Fruit fly (Drosophila melanogaster) whole organism, prepupa: ENCODE data around the gene CG31697.

Source experiments
- Blimp-1 ChIP-seq: fragments of 200-800 bp; sonication (Bioruptor generic); optimal IDR thresholded peaks from 3 replicates; lab custom pipeline; 2017; ENCODE audit warnings: missing biosample characterization, missing genetic modification characterization, mild to moderate bottlenecking, moderate library complexity, missing genetic modification reagents
- CG10631 ChIP-seq: fragments of 200-800 bp; sonication (Bioruptor generic); optimal IDR thresholded peaks from 2 replicates; lab custom pipeline; 2016; ENCODE audit warnings: missing biosample characterization, missing genetic modification characterization
- CG10669 ChIP-seq: fragments of 200-800 bp; sonication (Bioruptor generic); optimal IDR thresholded peaks from 3 replicates; lab custom pipeline; 2018; ENCODE audit warnings: missing biosample characterization, mild to moderate bottlenecking, missing genetic modification characterization, moderate library complexity
- CG11294 ChIP-seq: fragments of 200-800 bp; sonication (Bioruptor generic); IDR thresholded peaks from 2 replicates; pipeline ENCODE4 v1.3.6; 2022; ENCODE audit warnings: missing biosample characterization, missing genetic modification characterization
- CG11902 ChIP-seq: fragments of 200-800 bp; sonication (Bioruptor generic); optimal IDR thresholded peaks from 3 replicates; lab custom pipeline; 2016; ENCODE audit warnings: missing biosample characterization, missing genetic modification characterization
- CG15336 ChIP-seq: fragments of 200-800 bp; sonication (Bioruptor generic); IDR thresholded peaks from 2 replicates; pipeline ENCODE4 v1.3.6; 2022; ENCODE audit warnings: missing biosample characterization, missing genetic modification characterization
- CG16779 ChIP-seq: fragments of 200-800 bp; sonication (Bioruptor generic); optimal IDR thresholded peaks from 3 replicates; lab custom pipeline; 2017; ENCODE audit warnings: missing biosample characterization, mild to moderate bottlenecking, missing genetic modification characterization
- CG3032 ChIP-seq: fragments of 200-800 bp; optimal IDR thresholded peaks from 2 replicates; lab custom pipeline; 2019; ENCODE audit warnings: missing biosample characterization, mild to moderate bottlenecking, missing genetic modification characterization, moderate library complexity
- CG31627 ChIP-seq: fragments of 200-800 bp; sonication (Bioruptor generic); optimal IDR thresholded peaks from 3 replicates; lab custom pipeline; 2016; ENCODE audit warnings: missing biosample characterization, missing genetic modification characterization
- CG32006 ChIP-seq: fragments of 200-800 bp; sonication (Bioruptor generic); optimal IDR thresholded peaks from 3 replicates; lab custom pipeline; 2017; ENCODE audit warnings: missing biosample characterization, mild to moderate bottlenecking, missing genetic modification characterization
- CG34406 ChIP-seq: fragments of 200-800 bp; sonication (Bioruptor generic); optimal IDR thresholded peaks from 3 replicates; lab custom pipeline; 2016; ENCODE audit warnings: missing biosample characterization, missing genetic modification characterization
- CG3919 ChIP-seq: fragments of 200-800 bp; sonication (Bioruptor generic); optimal IDR thresholded peaks from 3 replicates; lab custom pipeline; 2016; ENCODE audit warnings: missing biosample characterization, missing genetic modification characterization
- CG4318 ChIP-seq: fragments of 200-800 bp; sonication (Bioruptor generic); optimal IDR thresholded peaks from 3 replicates; lab custom pipeline; 2017; ENCODE audit warnings: missing biosample characterization, mild to moderate bottlenecking, missing genetic modification characterization
- CG6163 ChIP-seq: fragments of 200-800 bp; sonication (Bioruptor generic); IDR thresholded peaks from 3 replicates; pipeline ENCODE4 v1.3.6; 2022; ENCODE audit warnings: missing biosample characterization, missing genetic modification characterization
- CG6276 ChIP-seq: fragments of 200-800 bp; sonication (Bioruptor generic); optimal IDR thresholded peaks from 2 replicates; lab custom pipeline; 2017; ENCODE audit warnings: missing biosample characterization, mild to moderate bottlenecking, missing genetic modification characterization
- CG6792 ChIP-seq: fragments of 200-800 bp; sonication (Bioruptor generic); optimal IDR thresholded peaks from 3 replicates; lab custom pipeline; 2016; ENCODE audit warnings: missing biosample characterization, missing genetic modification characterization
- CG7368 ChIP-seq: fragments of 200-800 bp; sonication (Bioruptor generic); optimal IDR thresholded peaks from 3 replicates; lab custom pipeline; 2016; ENCODE audit warnings: missing biosample characterization, missing genetic modification characterization
- CG8319 ChIP-seq: fragments of 200-800 bp; sonication (Bioruptor generic); optimal IDR thresholded peaks from 3 replicates; lab custom pipeline; 2016; ENCODE audit warnings: missing biosample characterization, missing genetic modification characterization
- CG8632 ChIP-seq: fragments of 200-800 bp; sonication (Bioruptor generic); optimal IDR thresholded peaks from 3 replicates; lab custom pipeline; 2016; ENCODE audit warnings: missing biosample characterization, missing genetic modification characterization
- Eip75B ChIP-seq: fragments of 200-800 bp; sonication (Bioruptor generic); optimal IDR thresholded peaks from 3 replicates; lab custom pipeline; 2016; ENCODE audit warnings: missing biosample characterization, missing genetic modification characterization
- Eip78C ChIP-seq: fragments of 200-800 bp; sonication (Bioruptor generic); peaks from one replicate; lab custom pipeline; 2016; ENCODE audit warnings: missing biosample characterization, missing genetic modification characterization
- Eip93F ChIP-seq: fragments of 200-800 bp; sonication (Bioruptor generic); optimal IDR thresholded peaks from 2 replicates; lab custom pipeline; 2016; ENCODE audit warnings: missing biosample characterization, mild to moderate bottlenecking, missing genetic modification characterization
- Gug ChIP-seq: fragments of 200-800 bp; sonication (Bioruptor generic); IDR thresholded peaks from 2 replicates; pipeline ENCODE4 v1.3.6; 2022; ENCODE audit warnings: missing biosample characterization, missing genetic modification characterization
- Hr38 ChIP-seq: sonication (Bioruptor generic); optimal IDR thresholded peaks from 2 replicates; lab custom pipeline; 2016; ENCODE audit warnings: missing biosample characterization, missing genetic modification characterization
- Hr39 ChIP-seq: fragments of 200-800 bp; sonication (Bioruptor generic); optimal IDR thresholded peaks from 2 replicates; lab custom pipeline; 2016; ENCODE audit warnings: missing biosample characterization, missing genetic modification characterization
- Hr4 ChIP-seq: fragments of 200-800 bp; sonication (Bioruptor generic); optimal IDR thresholded peaks from 3 replicates; lab custom pipeline; 2016; ENCODE audit warnings: missing biosample characterization, missing genetic modification characterization
- Lpt ChIP-seq: fragments of 200-800 bp; sonication (Bioruptor generic); optimal IDR thresholded peaks from 3 replicates; lab custom pipeline; 2016; ENCODE audit warnings: missing biosample characterization, missing genetic modification characterization
- OdsH ChIP-seq: fragments of 200-800 bp; sonication (Bioruptor generic); optimal IDR thresholded peaks from 3 replicates; lab custom pipeline; 2016; ENCODE audit warnings: missing biosample characterization, missing genetic modification characterization
- Smox ChIP-seq: fragments of 200-800 bp; sonication (Bioruptor generic); optimal IDR thresholded peaks from 3 replicates; lab custom pipeline; 2016; ENCODE audit warnings: missing biosample characterization, missing genetic modification characterization
- Sox102F ChIP-seq: fragments of 200-800 bp; sonication (Bioruptor generic); optimal IDR thresholded peaks from 2 replicates; lab custom pipeline; 2016; ENCODE audit warnings: missing biosample characterization, mild to moderate bottlenecking, missing genetic modification characterization
- Sox14 ChIP-seq: fragments of 200-800 bp; sonication (Bioruptor generic); optimal IDR thresholded peaks from 3 replicates; lab custom pipeline; 2016; ENCODE audit warnings: missing biosample characterization, missing genetic modification characterization
- Sox15 ChIP-seq: fragments of 200-800 bp; sonication (Bioruptor generic); optimal IDR thresholded peaks from 3 replicates; lab custom pipeline; 2016; ENCODE audit warnings: missing biosample characterization, missing genetic modification characterization
- achi ChIP-seq: fragments of 200-800 bp; sonication (Bioruptor generic); optimal IDR thresholded peaks from 3 replicates; lab custom pipeline; 2016; ENCODE audit warnings: missing biosample characterization, missing genetic modification characterization
- acj6 ChIP-seq: fragments of 200-800 bp; sonication (Bioruptor generic); optimal IDR thresholded peaks from 3 replicates; lab custom pipeline; 2016; ENCODE audit warnings: missing biosample characterization, missing genetic modification characterization
- cyc ChIP-seq: fragments of 200-800 bp; sonication (Bioruptor generic); optimal IDR thresholded peaks from 3 replicates; lab custom pipeline; 2016; ENCODE audit warnings: missing biosample characterization, missing genetic modification characterization
- dac ChIP-seq: fragments of 200-800 bp; sonication (Bioruptor generic); optimal IDR thresholded peaks from 2 replicates; lab custom pipeline; 2017; ENCODE audit warnings: missing biosample characterization, mild to moderate bottlenecking, missing genetic modification characterization
- dsx ChIP-seq: fragments of 200-800 bp; optimal IDR thresholded peaks from 3 replicates; lab custom pipeline; 2019; ENCODE audit warnings: missing biosample characterization, mild to moderate bottlenecking, missing genetic modification characterization, moderate library complexity; ENCODE audit not compliant: poor library complexity, severe bottlenecking
- eg ChIP-seq: fragments of 200-800 bp; sonication (Bioruptor generic); IDR thresholded peaks from 3 replicates; pipeline ENCODE4 v1.3.6; 2022; ENCODE audit warnings: missing biosample characterization, missing genetic modification characterization
- esn ChIP-seq: fragments of 200-800 bp; sonication (Bioruptor generic); optimal IDR thresholded peaks from 2 replicates; lab custom pipeline; 2016; ENCODE audit warnings: missing biosample characterization, mild to moderate bottlenecking, missing genetic modification characterization, moderate library complexity
- fd85E ChIP-seq: fragments of 200-800 bp; sonication (Bioruptor generic); optimal IDR thresholded peaks from 3 replicates; lab custom pipeline; 2016; ENCODE audit warnings: missing biosample characterization, missing genetic modification characterization
- fkh ChIP-seq: fragments of 200-800 bp; sonication (Bioruptor generic); optimal IDR thresholded peaks from 3 replicates; lab custom pipeline; 2017; ENCODE audit warnings: missing biosample characterization, mild to moderate bottlenecking, missing genetic modification characterization, moderate library complexity
- lz ChIP-seq: fragments of 200-800 bp; sonication (Bioruptor generic); optimal IDR thresholded peaks from 3 replicates; lab custom pipeline; 2016; ENCODE audit warnings: missing biosample characterization, missing genetic modification characterization
- net ChIP-seq: fragments of 200-800 bp; sonication (Bioruptor generic); optimal IDR thresholded peaks from 3 replicates; lab custom pipeline; 2016; ENCODE audit warnings: missing biosample characterization, missing genetic modification characterization
- svp ChIP-seq: fragments of 200-800 bp; sonication (Bioruptor generic); peaks from one replicate; lab custom pipeline; 2016; ENCODE audit warnings: missing biosample characterization, missing genetic modification characterization
- vri ChIP-seq: fragments of 200-800 bp; sonication (Bioruptor generic); optimal IDR thresholded peaks from 3 replicates; lab custom pipeline; 2016; ENCODE audit warnings: missing biosample characterization, mild to moderate bottlenecking, missing genetic modification characterization

The CG31697 gene

DNA sequence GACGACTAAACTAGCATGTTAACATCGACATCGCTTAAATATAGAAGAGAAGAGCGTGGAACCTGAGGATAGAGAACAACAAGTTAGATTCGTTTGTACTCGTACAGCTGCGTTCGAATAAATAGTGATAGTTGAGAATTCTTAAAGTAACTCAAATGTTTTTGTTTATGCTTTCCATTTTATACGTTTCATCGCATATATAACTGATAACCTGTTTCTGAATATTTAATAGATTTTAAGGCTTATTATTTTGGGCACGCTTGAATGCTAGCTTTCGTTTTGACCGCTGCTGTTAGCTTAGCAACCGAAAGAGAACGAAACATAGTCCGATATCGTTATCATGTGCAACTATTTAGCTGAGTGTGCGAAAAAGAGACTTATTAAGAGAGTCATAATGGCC lies 6.9 kb upstream of the CG31697 start (continued):
- peak; percentile 77 for TF ChIP-seq lz (GFP tag; lab: Kevin White, UChicago)
- TF ChIP-seq fkh (GFP tag; lab: Kevin White, UChicago) = peak; percentile 76
- TF ChIP-seq net (GFP tag; lab: Kevin White, UChicago) = peak; percentile 97
- peak; percentile 74 for TF ChIP-seq Sox15 (GFP tag; lab: Kevin White, UChicago)
- peak; percentile 99 for TF ChIP-seq Gug (GFP tag; lab: Robert Waterston, UW)
- TF ChIP-seq CG3919 (GFP tag; lab: Kevin White, UChicago) = peak; percentile 97
- TF ChIP-seq Eip78C (GFP tag; lab: Kevin White, UChicago) = peak; percentile 99
- peak; percentile 97 for TF ChIP-seq OdsH (GFP tag; lab: Kevin White, UChicago)
- peak; percentile 91 for TF ChIP-seq CG6792 (GFP tag; lab: Kevin White, UChicago)
- TF ChIP-seq CG16779 (tag; lab: Kevin White, UChicago) = peak; percentile 97
- peak; percentile 93 for TF ChIP-seq CG3032 (tag; lab: Kevin White, UChicago)
- peak; percentile 85 for TF ChIP-seq CG8319 (GFP tag; lab: Kevin White, UChicago)
- peak; percentile 94 for TF ChIP-seq CG10669 (GFP tag; lab: Kevin White, UChicago)
- peak; percentile 95 for TF ChIP-seq CG4318
- peak; percentile 67 for TF ChIP-seq fd85E
- TF ChIP-seq Eip93F (GFP tag; lab: Kevin White, UChicago) = peak; percentile 61
- TF ChIP-seq Hr4 (GFP tag; lab: Kevin White, UChicago) = peak; percentile 99
- TF ChIP-seq CG34406 (GFP tag; lab: Kevin White, UChicago) = peak; percentile 86
- peak; percentile 99 for TF ChIP-seq CG32006
- TF ChIP-seq Hr38 (GFP tag; lab: Kevin White, UChicago) = peak; percentile 33
- TF ChIP-seq Hr39 = peak; percentile 69
- no peak for TF ChIP-seq svp (GFP tag; lab: Kevin White, UChicago)
- TF ChIP-seq CG11902 (GFP tag; lab: Kevin White, UChicago) = peak; percentile 61
- TF ChIP-seq vri (GFP tag; lab: Kevin White, UChicago) = peak; percentile 83
- TF ChIP-seq Blimp-1 (GFP tag; lab: Kevin White, UChicago) = no peak
- peak; percentile 97 for TF ChIP-seq dac (GFP tag; lab: Kevin White, UChicago)
- TF ChIP-seq CG7368 (GFP tag; lab: Kevin White, UChicago) = peak; percentile 90
- TF ChIP-seq CG15336 (GFP tag; lab: Robert Waterston, UW) = peak; percentile 100
- peak; percentile 74 for TF ChIP-seq esn (GFP tag; lab: Kevin White, UChicago)
- TF ChIP-seq cyc (GFP tag; lab: Kevin White, UChicago) = peak; percentile 60

DNA sequence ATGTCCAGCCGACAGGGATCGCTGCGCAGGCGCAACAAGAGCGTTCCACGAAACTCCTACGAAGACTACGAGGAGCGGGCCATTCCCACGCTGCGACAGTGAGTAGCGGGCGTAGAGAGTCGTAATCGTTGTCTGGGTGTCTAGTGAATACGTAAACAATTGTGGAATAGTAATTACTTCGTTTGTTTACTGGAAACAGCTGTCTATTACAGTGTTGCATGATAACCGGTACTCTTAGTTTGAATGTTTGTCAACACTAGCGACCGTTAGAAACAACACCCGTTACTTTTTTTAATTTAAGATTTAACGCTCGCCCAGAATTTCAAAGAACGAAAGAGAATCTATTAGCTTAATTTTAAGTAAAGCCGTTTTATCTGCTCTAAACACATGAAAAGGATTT lies 5.2 kb upstream of the CG31697 start, which contains the start of gene CG10165:
TSS of gene CG10165 (minus strand) at position 214 of the 400 bp plus-strand sequence.
- TF ChIP-seq eg (GFP tag; lab: Robert Waterston, UW) (no peak), fkh (GFP tag; lab: Kevin White, UChicago) (peak; percentile 81), dsx (GFP tag; lab: Kevin White, UChicago) (peak; percentile 61)

DNA sequence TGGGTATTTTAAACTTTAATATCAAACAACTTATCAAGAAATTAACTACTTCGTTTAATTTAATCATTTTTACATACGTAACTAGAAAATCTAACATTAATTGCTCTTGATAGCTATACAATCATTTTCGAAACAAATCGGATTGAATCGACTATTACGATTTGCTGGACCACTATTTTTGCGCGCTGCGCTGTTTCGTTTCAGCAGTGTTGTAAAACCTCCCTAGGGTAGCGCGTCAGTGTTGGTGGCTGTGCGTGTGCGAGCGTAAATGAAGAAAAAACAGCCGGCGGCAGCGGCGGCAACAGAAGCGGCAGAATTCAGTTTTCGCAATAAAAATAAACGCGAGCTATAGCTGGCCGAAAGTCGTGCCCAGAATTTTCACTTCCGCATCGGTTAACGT lies 2.0 kb upstream of the CG31697 start, which contains the start of gene CG33116:
TSS of gene CG33116 (plus strand) at position 233 of the 400 bp plus-strand sequence.
- TF ChIP-seq fkh (GFP tag; lab: Kevin White, UChicago) (peak; percentile 49), CG31627 (peak; percentile 87), Hr39 (peak; percentile 83), CG6163 (peak; percentile 85), dsx (GFP tag; lab: Kevin White, UChicago) (peak; percentile 72), CG7368 (GFP tag; lab: Kevin White, UChicago) (peak; percentile 77), acj6 (GFP tag; lab: Kevin White, UChicago) (peak; percentile 82), CG8632 (GFP tag; lab: Kevin White, UChicago) (peak; percentile 74), CG16779 (tag; lab: Kevin White, UChicago) (peak; percentile 57), CG6276 (GFP tag; lab: Kevin White, UChicago) (peak; percentile 85), esn (GFP tag; lab: Kevin White, UChicago) (peak; percentile 89), svp (GFP tag; lab: Kevin White, UChicago) (peak; percentile 90), Smox (GFP tag; lab: Kevin White, UChicago) (peak; percentile 81), Lpt (GFP tag; lab: Kevin White, UChicago) (peak; percentile 80), CG8319 (GFP tag; lab: Kevin White, UChicago) (peak; percentile 60), CG11294 (peak; percentile 69), CG15336 (GFP tag; lab: Robert Waterston, UW) (peak; percentile 89), Sox14 (peak; percentile 87), Eip75B (GFP tag; lab: Kevin White, UChicago) (peak; percentile 83), CG11902 (GFP tag; lab: Kevin White, UChicago) (peak; percentile 57), OdsH (GFP tag; lab: Kevin White, UChicago) (peak; percentile 88), net (GFP tag; lab: Kevin White, UChicago) (peak; percentile 86), achi (GFP tag; lab: Kevin White, UChicago) (peak; percentile 85), dac (GFP tag; lab: Kevin White, UChicago) (peak; percentile 77), CG32006 (peak; percentile 91), CG10669 (GFP tag; lab: Kevin White, UChicago) (peak; percentile 82), Blimp-1 (GFP tag; lab: Kevin White, UChicago) (peak; percentile 39), Sox102F (GFP tag; lab: Kevin White, UChicago) (peak; percentile 88), CG3919 (GFP tag; lab: Kevin White, UChicago) (peak; percentile 92), CG10631 (GFP tag; lab: Kevin White, UChicago) (peak; percentile 74)
